Worm (Caenorhabditis elegans) whole organism, L2 larva: Measurements from ENCODE around the gene hpr-17.

Experiments
- C34F6.9 ChIP-seq: fragments of 150-350 bp; optimal IDR thresholded peaks from 2 replicates; lab custom pipeline; 2014; ENCODE audit warnings: missing biosample characterization, missing genetic modification characterization
- F13H6.1 ChIP-seq: sonication (generic microtip); optimal IDR thresholded peaks from 2 replicates; lab custom pipeline; 2016; ENCODE audit warnings: missing genetic modification characterization, missing compliant biosample characterization
- R02D3.7 ChIP-seq: fragments of 150-350 bp; optimal IDR thresholded peaks from 2 replicates; lab custom pipeline; 2014; ENCODE audit warnings: missing biosample characterization, missing genetic modification characterization
- Y55F3AM.14 ChIP-seq: fragments of 200-800 bp; sonication (Bioruptor generic); optimal IDR thresholded peaks from 2 replicates; lab custom pipeline; 2018; ENCODE audit warnings: mild to moderate bottlenecking, missing genetic modification characterization, missing compliant biosample characterization
- ZK546.5 ChIP-seq: sonication (generic microtip); optimal IDR thresholded peaks from 2 replicates; lab custom pipeline; 2017; ENCODE audit warnings: missing biosample characterization, missing genetic modification characterization
- alr-1 ChIP-seq: fragments of 150-350 bp; optimal IDR thresholded peaks from 2 replicates; lab custom pipeline; 2014; ENCODE audit warnings: missing biosample characterization, missing genetic modification characterization
- ama-1 ChIP-seq: fragments of 150-350 bp; optimal IDR thresholded peaks from 2 replicates; lab custom pipeline; 2018; ENCODE audit warnings: inconsistent platforms
- blmp-1 ChIP-seq: sonication (generic microtip); optimal IDR thresholded peaks from 2 replicates; lab custom pipeline; 2017; ENCODE audit warnings: missing genetic modification characterization, mild to moderate bottlenecking, missing compliant biosample characterization, antibody characterized with exemption, moderate library complexity; ENCODE audit not compliant: insufficient read depth
- ceh-16 ChIP-seq: fragments of 150-350 bp; optimal IDR thresholded peaks from 2 replicates; lab custom pipeline; 2014; ENCODE audit warnings: missing biosample characterization, missing genetic modification characterization
- ceh-82 ChIP-seq: fragments of 150-350 bp; optimal IDR thresholded peaks from 2 replicates; lab custom pipeline; 2014; ENCODE audit warnings: missing biosample characterization, missing genetic modification characterization
- crh-2 ChIP-seq: sonication (generic microtip); optimal IDR thresholded peaks from 2 replicates; lab custom pipeline; 2017; ENCODE audit warnings: missing biosample characterization, missing genetic modification characterization
- dmd-4 ChIP-seq: sonication (generic microtip); optimal IDR thresholded peaks from 2 replicates; lab custom pipeline; 2017; ENCODE audit warnings: missing biosample characterization, missing genetic modification characterization
- egl-27 ChIP-seq: sonication (generic microtip); optimal IDR thresholded peaks from 3 replicates; lab custom pipeline; 2017; ENCODE audit warnings: missing biosample characterization, missing genetic modification reagents, missing genetic modification characterization
- elt-1 ChIP-seq: fragments of 150-350 bp; optimal IDR thresholded peaks from 2 replicates; lab custom pipeline; 2014; ENCODE audit warnings: missing biosample characterization, missing genetic modification characterization
- elt-3 ChIP-seq: sonication (generic microtip); optimal IDR thresholded peaks from 2 replicates; lab custom pipeline; 2017; ENCODE audit warnings: missing biosample characterization, missing genetic modification characterization
- fos-1 ChIP-seq: fragments of 150-350 bp; optimal IDR thresholded peaks from 2 replicates; lab custom pipeline; 2014; ENCODE audit warnings: missing biosample characterization, missing genetic modification characterization
- gmeb-1 ChIP-seq: fragments of 150-350 bp; optimal IDR thresholded peaks from 2 replicates; lab custom pipeline; 2014; ENCODE audit warnings: missing biosample characterization, missing genetic modification characterization
- lin-11 ChIP-seq: fragments of 150-350 bp; sonication (generic microtip); optimal IDR thresholded peaks from 2 replicates; lab custom pipeline; 2014; ENCODE audit warnings: missing biosample characterization, missing genetic modification characterization, inconsistent platforms, mixed read lengths
- lin-13 ChIP-seq: fragments of 150-350 bp; optimal IDR thresholded peaks from 2 replicates; lab custom pipeline; 2014; ENCODE audit warnings: missing biosample characterization, missing genetic modification reagents, missing genetic modification characterization
- lin-39 ChIP-seq: fragments of 150-350 bp; optimal IDR thresholded peaks from 2 replicates; lab custom pipeline; 2014; ENCODE audit warnings: missing biosample characterization, missing genetic modification reagents, missing genetic modification characterization
- lsy-2 ChIP-seq, 2 experiments: fragments of 150-350 bp in 1 of 2; sonication (generic microtip) in 1 of 2; optimal IDR thresholded peaks; 2 replicates each; lab custom pipeline; 2014 to 2017; ENCODE audit warnings: missing biosample characterization in 2 of 2, missing genetic modification characterization in 2 of 2
- mab-5 ChIP-seq: fragments of 150-350 bp; optimal IDR thresholded peaks from 2 replicates; lab custom pipeline; 2014; ENCODE audit warnings: missing biosample characterization, missing genetic modification characterization
- mbf-1 ChIP-seq: sonication (generic microtip); optimal IDR thresholded peaks from 2 replicates; lab custom pipeline; 2017; ENCODE audit warnings: missing biosample characterization, missing genetic modification characterization
- mdl-1 ChIP-seq, 2 experiments: fragments of 150-350 bp in 1 of 2; sonication (generic microtip) in 1 of 2; optimal IDR thresholded peaks; 2 replicates each; lab custom pipeline; 2017; ENCODE audit warnings: missing biosample characterization in 2 of 2, missing genetic modification characterization in 2 of 2
- nhr-10 ChIP-seq: sonication (generic microtip); optimal IDR thresholded peaks from 2 replicates; lab custom pipeline; 2017; ENCODE audit warnings: missing biosample characterization, missing genetic modification characterization
- nhr-11 ChIP-seq: fragments of 150-350 bp; optimal IDR thresholded peaks from 2 replicates; lab custom pipeline; 2014; ENCODE audit warnings: missing biosample characterization, missing genetic modification characterization
- nhr-12 ChIP-seq: fragments of 150-350 bp; optimal IDR thresholded peaks from 2 replicates; lab custom pipeline; 2014; ENCODE audit warnings: missing biosample characterization, missing genetic modification characterization
- nhr-129 ChIP-seq: fragments of 150-350 bp; optimal IDR thresholded peaks from 2 replicates; lab custom pipeline; 2014; ENCODE audit warnings: missing biosample characterization, missing genetic modification characterization
- nhr-21 ChIP-seq: fragments of 150-350 bp; optimal IDR thresholded peaks from 2 replicates; lab custom pipeline; 2014; ENCODE audit warnings: missing biosample characterization, missing genetic modification characterization
- nhr-23 ChIP-seq: fragments of 150-350 bp; optimal IDR thresholded peaks from 2 replicates; lab custom pipeline; 2014; ENCODE audit warnings: missing biosample characterization, missing genetic modification reagents, missing genetic modification characterization
- nhr-237 ChIP-seq: fragments of 150-350 bp; optimal IDR thresholded peaks from 2 replicates; lab custom pipeline; 2014; ENCODE audit warnings: missing biosample characterization, missing genetic modification characterization
- nhr-25 ChIP-seq: fragments of 150-350 bp; sonication (generic microtip); optimal IDR thresholded peaks from 3 replicates; lab custom pipeline; 2014; ENCODE audit warnings: missing biosample characterization, missing genetic modification characterization
- nhr-6 ChIP-seq: fragments of 150-350 bp; optimal IDR thresholded peaks from 2 replicates; lab custom pipeline; 2014; ENCODE audit warnings: missing biosample characterization, missing genetic modification characterization
- nhr-77 ChIP-seq: fragments of 150-350 bp; optimal IDR thresholded peaks from 2 replicates; lab custom pipeline; 2014; ENCODE audit warnings: missing biosample characterization, missing genetic modification characterization
- peb-1 ChIP-seq: fragments of 150-350 bp; optimal IDR thresholded peaks from 2 replicates; lab custom pipeline; 2014; ENCODE audit warnings: missing biosample characterization, missing genetic modification characterization
- sem-4 ChIP-seq: fragments of 150-350 bp; optimal IDR thresholded peaks from 2 replicates; lab custom pipeline; 2014; ENCODE audit warnings: missing biosample characterization, missing genetic modification reagents, missing genetic modification characterization
- skn-1 ChIP-seq: sonication (generic microtip); optimal IDR thresholded peaks from 2 replicates; lab custom pipeline; 2017; ENCODE audit warnings: missing biosample characterization, missing genetic modification characterization
- sma-3 ChIP-seq: sonication (generic microtip); optimal IDR thresholded peaks from 2 replicates; lab custom pipeline; 2016; ENCODE audit warnings: missing genetic modification reagents, missing genetic modification characterization, missing compliant biosample characterization
- sma-9 ChIP-seq, 2 experiments: fragments of 150-350 bp in 1 of 2; sonication (generic microtip) in 1 of 2; optimal IDR thresholded peaks; 2 replicates each; lab custom pipeline; 2014 to 2016; ENCODE audit warnings: missing genetic modification characterization in 2 of 2, mild to moderate bottlenecking in 1 of 2, missing biosample characterization in 1 of 2, missing compliant biosample characterization in 1 of 2, missing genetic modification reagents in 1 of 2, moderate library complexity in 1 of 2
- snpc-4 ChIP-seq: fragments of 150-350 bp; optimal IDR thresholded peaks from 2 replicates; lab custom pipeline; 2014; ENCODE audit warnings: missing biosample characterization, missing genetic modification characterization
- unc-39 ChIP-seq: fragments of 150-350 bp; optimal IDR thresholded peaks from 2 replicates; lab custom pipeline; 2014; ENCODE audit warnings: missing biosample characterization, missing genetic modification characterization
- unc-55 ChIP-seq: fragments of 150-350 bp; sonication (generic microtip); optimal IDR thresholded peaks from 3 replicates; lab custom pipeline; 2014; ENCODE audit warnings: missing biosample characterization, missing genetic modification reagents, missing genetic modification characterization
- unc-62 ChIP-seq: fragments of 150-350 bp; optimal IDR thresholded peaks from 2 replicates; lab custom pipeline; 2014; ENCODE audit warnings: missing biosample characterization, missing genetic modification reagents, missing genetic modification characterization
- zag-1 ChIP-seq: fragments of 150-350 bp; optimal IDR thresholded peaks from 2 replicates; lab custom pipeline; 2014; ENCODE audit warnings: missing biosample characterization, missing genetic modification characterization
- ztf-1 ChIP-seq: fragments of 200-800 bp; sonication (Bioruptor generic); conservative IDR thresholded peaks from 2 replicates; pipeline ENCODE4 v1.3.6; 2022; ENCODE audit warnings: missing genetic modification characterization, missing compliant biosample characterization
- ztf-11 ChIP-seq: sonication (generic microtip); optimal IDR thresholded peaks from 2 replicates; lab custom pipeline; 2017; ENCODE audit warnings: missing biosample characterization, missing genetic modification characterization
- ztf-4 ChIP-seq: fragments of 150-350 bp; optimal IDR thresholded peaks from 2 replicates; lab custom pipeline; 2014; ENCODE audit warnings: missing biosample characterization, missing genetic modification characterization

The hpr-17 gene

DNA sequence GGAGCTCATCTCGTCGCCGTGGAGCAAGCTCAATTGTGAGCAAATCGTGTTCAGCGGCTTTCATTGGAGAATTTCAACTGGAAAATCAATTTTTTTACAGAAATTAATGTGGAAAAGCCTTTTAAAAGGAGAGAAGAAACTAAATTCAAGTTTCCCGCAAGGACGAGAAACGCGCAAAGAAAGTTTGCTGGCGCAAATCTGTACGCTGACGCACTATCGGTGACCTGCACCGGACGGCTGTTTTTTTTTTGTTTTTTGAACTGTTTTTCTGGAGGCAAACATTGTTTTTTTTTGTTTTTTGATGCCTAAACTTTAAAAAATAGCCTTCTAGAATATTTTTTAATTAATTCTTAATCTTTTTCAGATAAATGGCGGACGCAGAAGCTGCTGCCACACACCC is at the start of gene hpr-17, which contains the start of gene F32A11.1:
TSS of gene hpr-17 (minus strand) at position 77 of the 400 bp plus-strand sequence.
TSS of gene F32A11.1 (plus strand) at position 359 of the 400 bp plus-strand sequence.
- TF ChIP-seq sma-3 (GFP tag; lab: Kevin White, UChicago) (peak; percentile 76), ceh-16 (no peak), mdl-1 (tag; optimal IDR thresholded peaks at IDR 0.05; lab: Kevin White, UChicago) (no peak), unc-39 (tag; lab: Kevin White, UChicago) (no peak), nhr-6 (no peak), nhr-129 (peak; percentile 77), ceh-82 (tag; lab: Kevin White, UChicago) (peak; percentile 61), ztf-4 (tag; lab: Kevin White, UChicago) (peak; percentile 21), lsy-2 (tag; optimal IDR thresholded peaks at IDR 0.05; lab: Kevin White, UChicago) (peak; percentile 87 to 92), nhr-21 (tag; lab: Kevin White, UChicago) (peak; percentile 75), mab-5 (peak; percentile 70), lin-11 (tag; lab: Kevin White, UChicago) (peak; percentile 78), unc-55 (GFP tag; lab: Kevin White, UChicago) (peak; percentile 94), alr-1 (tag; lab: Kevin White, UChicago) (no peak), F13H6.1 (peak; percentile 63), sem-4 (tag; lab: Kevin White, UChicago) (peak; percentile 49), lin-13 (GFP tag; lab: Kevin White, UChicago) (peak; percentile 80), gmeb-1 (tag; lab: Kevin White, UChicago) (peak; percentile 99), ztf-11 (tag; lab: Kevin White, UChicago) (no peak), zag-1 (tag; lab: Kevin White, UChicago) (no peak), nhr-10 (tag; lab: Kevin White, UChicago) (peak; percentile 58), nhr-25 (tag; lab: Kevin White, UChicago) (peak; percentile 80), fos-1 (peak; percentile 56), Y55F3AM.14 (no peak), blmp-1 (tag; lab: Kevin White, UChicago) (peak; percentile 23), crh-2 (tag; lab: Kevin White, UChicago) (peak; percentile 86), R02D3.7 (tag; lab: Kevin White, UChicago) (peak; percentile 55), snpc-4 (tag; lab: Kevin White, UChicago) (peak; percentile 82), skn-1 (peak; percentile 2), unc-62 (GFP tag; lab: Kevin White, UChicago) (no peak), nhr-77 (peak; percentile 36), sma-9 (GFP tag; optimal IDR thresholded peaks at IDR 0.05; lab: Kevin White, UChicago) (peak; percentile 86), sma-9 (tag; optimal IDR thresholded peaks at IDR 0.05; lab: Kevin White, UChicago) (no peak), egl-27 (peak; percentile 67), nhr-237 (tag; lab: Kevin White, UChicago) (peak; percentile 19), mbf-1 (no peak), C34F6.9 (tag; lab: Kevin White, UChicago) (peak; percentile 90)

DNA sequence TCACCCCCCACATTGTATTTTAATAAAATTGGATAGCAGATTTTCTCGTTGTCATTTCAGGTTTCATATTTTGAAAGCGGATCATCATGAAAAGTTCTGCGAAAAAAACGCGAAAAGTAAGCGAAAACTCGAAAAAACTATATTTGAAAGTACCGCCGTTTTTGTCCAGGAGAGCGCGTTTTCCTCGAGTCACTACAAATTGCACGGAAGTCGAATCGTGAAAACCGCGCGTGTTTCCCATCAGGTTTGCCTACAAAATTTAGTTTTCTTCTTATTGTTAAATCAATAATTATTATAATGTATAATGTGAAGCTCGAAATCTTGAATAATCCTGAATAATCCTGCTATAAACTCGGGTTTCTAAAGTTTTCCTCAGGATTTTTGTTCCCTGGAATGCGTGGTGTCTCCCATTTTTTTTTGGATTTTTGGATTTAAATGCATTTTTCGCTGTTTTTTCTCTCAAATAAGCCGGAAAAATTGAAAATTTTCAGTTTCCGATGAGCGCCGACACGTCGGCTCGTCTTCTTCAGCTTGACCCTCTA is 42.9 kb upstream of the hpr-17 start, which contains the start of gene btf-1:
TSS of gene btf-1 (plus strand) at position 492 of the 542 bp plus-strand sequence.
- TF ChIP-seq mdl-1 (tag; optimal IDR thresholded peaks at IDR 0.05; lab: Kevin White, UChicago) (peak in 1 of 2 experiments; percentile 23), unc-39 (tag; lab: Kevin White, UChicago) (no peak), nhr-6 (peak; percentile 57), R02D3.7 (tag; lab: Kevin White, UChicago) (peak; percentile 26), dmd-4 (tag; lab: Kevin White, UChicago) (peak; percentile 5), nhr-25 (tag; lab: Kevin White, UChicago) (peak; percentile 76), F13H6.1 (peak; percentile 76), unc-62 (GFP tag; lab: Kevin White, UChicago) (no peak), nhr-21 (tag; lab: Kevin White, UChicago) (peak; percentile 79), zag-1 (tag; lab: Kevin White, UChicago) (peak; percentile 1), ceh-16 (no peak), snpc-4 (tag; lab: Kevin White, UChicago) (no peak), C34F6.9 (tag; lab: Kevin White, UChicago) (peak; percentile 86), blmp-1 (tag; lab: Kevin White, UChicago) (no peak), nhr-23 (tag; lab: Kevin White, UChicago) (no peak), fos-1 (peak; percentile 59), nhr-12 (tag; lab: Kevin White, UChicago) (no peak), mbf-1 (no peak), skn-1 (no peak), peb-1 (tag; lab: Kevin White, UChicago) (no peak), ztf-4 (tag; lab: Kevin White, UChicago) (peak; percentile 51), alr-1 (tag; lab: Kevin White, UChicago) (no peak), ZK546.5 (tag; lab: Kevin White, UChicago) (peak; percentile 6), ztf-1 (GFP tag; lab: Robert Waterston, UW) (no peak), nhr-11 (tag; lab: Kevin White, UChicago) (no peak), lsy-2 (tag; optimal IDR thresholded peaks at IDR 0.05; lab: Kevin White, UChicago) (peak; percentile 67 to 86), elt-3 (tag; lab: Kevin White, UChicago) (no peak), ceh-82 (tag; lab: Kevin White, UChicago) (no peak), nhr-129 (peak; percentile 71), lin-11 (tag; lab: Kevin White, UChicago) (peak; percentile 5), lin-13 (GFP tag; lab: Kevin White, UChicago) (peak; percentile 78), ztf-11 (tag; lab: Kevin White, UChicago) (no peak), elt-1 (tag; lab: Kevin White, UChicago) (no peak), nhr-77 (peak; percentile 54), ama-1 (lab: Kevin White, UChicago) (peak; percentile 80), Y55F3AM.14 (peak; percentile 53), lin-39 (no peak), gmeb-1 (tag; lab: Kevin White, UChicago) (peak; percentile 96), egl-27 (peak; percentile 48)
